Fruit fly (Drosophila melanogaster) Kc167 (cell line): ENCODE data around the gene ry.

Experiments
- Myc ChIP-seq: fragments of >200 bp; optimal IDR thresholded peaks from 2 replicates; lab custom pipeline; 2017; ENCODE audit warnings: missing external identifiers
- Sin3A ChIP-seq: fragments of >200 bp; optimal IDR thresholded peaks from 2 replicates; lab custom pipeline; 2018; ENCODE audit warnings: missing external identifiers
- h ChIP-seq: fragments of >200 bp; optimal IDR thresholded peaks from 3 replicates; lab custom pipeline; 2018; ENCODE audit warnings: missing external identifiers
- insv ChIP-seq: fragments of >200 bp; optimal IDR thresholded peaks from 3 replicates; lab custom pipeline; 2018; ENCODE audit warnings: missing external identifiers
- psq ChIP-seq: fragments of >200 bp; optimal IDR thresholded peaks from 2 replicates; lab custom pipeline; 2017; ENCODE audit warnings: missing external identifiers
- ttk ChIP-seq: sonication (Bioruptor generic); optimal IDR thresholded peaks from 2 replicates; lab custom pipeline; 2017; ENCODE audit warnings: missing external identifiers

Gene ry

DNA sequence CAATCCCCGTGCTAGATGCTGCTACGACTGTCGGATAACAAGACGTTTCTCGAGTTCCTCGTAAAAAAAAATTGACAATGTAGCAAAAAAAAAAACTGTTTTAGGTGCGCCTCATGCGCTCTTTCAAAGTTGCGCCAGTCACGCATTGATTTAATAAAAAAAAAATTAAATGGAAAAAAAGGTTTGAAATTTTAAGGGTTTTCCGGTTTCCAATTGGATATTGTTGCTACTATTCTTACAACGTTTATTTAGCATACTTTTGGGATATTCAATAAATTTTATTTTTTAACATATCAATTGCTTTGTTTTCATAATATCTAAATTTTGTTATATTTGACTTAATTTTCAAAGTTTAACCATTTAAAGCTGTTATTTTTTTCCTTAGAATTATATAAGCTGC, 24.2 kb downstream of the ry start:
- TF ChIP-seq ttk (no peak), h (lab: Kevin White, UChicago) (no peak), psq (lab: Kevin White, UChicago) (no peak), Sin3A (no peak), Myc (lab: Kevin White, UChicago) (no peak), insv (lab: Kevin White, UChicago) (no peak)

DNA sequence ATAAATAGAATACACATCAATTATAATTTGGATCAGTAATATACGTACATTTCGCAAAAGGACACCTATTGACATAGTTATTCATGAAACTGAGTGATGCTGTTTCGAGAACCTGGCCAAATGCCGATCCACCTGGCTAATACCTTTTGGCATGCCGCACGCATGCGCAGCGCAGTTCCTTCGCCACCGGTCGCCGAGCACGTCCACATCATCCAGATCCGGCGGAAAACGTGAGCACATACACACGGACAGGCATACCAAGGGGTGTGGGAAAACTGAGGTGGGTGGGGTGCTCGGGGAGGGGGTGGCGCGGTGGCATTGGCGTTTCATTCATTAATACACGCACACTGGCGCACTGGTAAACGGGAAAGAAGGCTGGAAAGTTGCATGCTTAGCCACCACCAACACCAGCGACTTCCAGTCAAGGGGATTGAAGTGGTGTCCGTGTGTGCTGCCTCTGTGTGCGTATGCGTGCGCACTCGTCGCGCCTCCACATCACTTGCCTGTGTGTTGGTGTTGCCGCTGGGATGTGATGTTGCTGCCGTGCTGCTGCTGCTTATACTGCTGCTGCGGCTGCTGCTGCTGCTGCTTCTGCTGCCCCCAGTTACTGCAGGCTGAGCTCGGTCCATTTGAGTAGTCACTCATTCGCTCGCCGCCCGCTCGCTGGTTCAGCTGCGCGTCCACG, 24.9 kb downstream of the ry start, which contains the start of gene sim:
Gene sim (plus strand): TSS at position 635 of the 685 bp plus-strand sequence.
- TF ChIP-seq Myc (lab: Kevin White, UChicago) (no peak), psq (lab: Kevin White, UChicago) (no peak)

DNA sequence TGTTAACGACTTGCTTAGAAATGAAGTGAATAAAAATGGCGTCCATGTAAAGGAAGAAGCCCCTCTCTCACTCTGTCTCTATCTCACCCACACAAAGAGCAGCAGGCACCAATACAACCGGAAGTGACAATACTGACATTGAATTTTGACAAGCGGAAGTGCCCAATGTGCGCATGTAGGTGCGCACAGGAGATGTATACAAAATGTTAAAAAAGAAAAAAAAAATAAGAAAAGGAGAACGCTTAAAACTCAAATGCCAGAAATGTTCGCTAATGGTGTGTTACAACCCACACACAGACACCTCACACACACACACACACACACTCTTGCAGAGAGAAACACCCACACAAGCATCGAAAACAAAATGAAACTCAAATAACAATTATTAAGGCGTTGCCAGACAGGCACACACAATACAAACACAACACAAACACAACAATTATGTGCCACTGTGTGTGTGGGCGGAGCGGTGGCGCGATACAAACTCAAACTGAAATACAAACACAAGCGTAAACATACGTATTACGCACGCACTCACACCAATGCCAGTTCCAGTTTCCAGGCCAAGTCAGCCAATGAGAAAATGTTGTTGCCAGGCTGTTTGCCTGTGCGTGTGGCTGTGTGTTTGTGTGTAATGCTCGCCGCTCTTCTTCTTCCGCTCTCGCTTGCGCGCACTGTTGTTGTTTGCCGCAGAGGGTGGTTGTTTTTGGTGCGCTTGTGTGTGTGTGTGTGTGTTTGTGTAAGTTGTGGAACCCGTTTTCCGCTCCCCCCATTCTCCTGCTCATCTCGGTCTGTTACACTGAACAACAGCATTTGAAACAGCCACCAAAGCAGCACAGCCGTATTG, 31.6 kb downstream of the ry start:
- TF ChIP-seq ttk (no peak), psq (lab: Kevin White, UChicago) (no peak), insv (lab: Kevin White, UChicago) (no peak), h (lab: Kevin White, UChicago) (no peak), Myc (lab: Kevin White, UChicago) (no peak), Sin3A (no peak)

DNA sequence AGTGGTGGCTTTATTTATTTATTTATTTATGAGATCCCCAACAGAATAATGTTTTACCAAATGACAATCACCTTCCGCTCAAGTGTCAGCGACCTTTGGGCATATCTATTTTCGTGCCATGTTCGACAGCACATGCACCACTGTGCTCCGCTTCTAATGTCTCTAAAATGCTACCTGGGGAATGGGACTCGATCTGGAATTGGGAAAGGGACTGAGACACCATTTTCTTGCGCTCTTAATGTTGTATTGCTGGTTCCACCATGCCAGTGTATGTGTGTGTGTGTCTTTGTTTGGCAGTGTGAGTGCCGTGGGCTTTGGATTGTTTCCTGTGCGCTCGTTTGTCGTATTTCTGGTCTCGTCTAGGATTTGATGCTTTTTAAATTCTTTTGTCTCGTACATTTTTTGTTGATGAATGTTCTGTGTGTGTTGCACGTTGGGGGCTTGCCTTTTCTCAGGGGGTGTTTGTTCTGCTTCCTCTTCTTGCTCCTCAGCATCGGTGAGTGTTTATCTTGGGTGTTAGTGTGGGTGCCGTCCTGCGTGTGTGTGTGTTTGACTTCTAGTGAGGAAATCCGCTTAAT, 32.9 kb downstream of the ry start:
- TF ChIP-seq ttk = no peak
- TF ChIP-seq Myc (lab: Kevin White, UChicago) = no peak
- TF ChIP-seq Sin3A = no peak
- TF ChIP-seq insv (lab: Kevin White, UChicago) = no peak
- TF ChIP-seq h (lab: Kevin White, UChicago) = no peak
- no peak for TF ChIP-seq psq (lab: Kevin White, UChicago)

DNA sequence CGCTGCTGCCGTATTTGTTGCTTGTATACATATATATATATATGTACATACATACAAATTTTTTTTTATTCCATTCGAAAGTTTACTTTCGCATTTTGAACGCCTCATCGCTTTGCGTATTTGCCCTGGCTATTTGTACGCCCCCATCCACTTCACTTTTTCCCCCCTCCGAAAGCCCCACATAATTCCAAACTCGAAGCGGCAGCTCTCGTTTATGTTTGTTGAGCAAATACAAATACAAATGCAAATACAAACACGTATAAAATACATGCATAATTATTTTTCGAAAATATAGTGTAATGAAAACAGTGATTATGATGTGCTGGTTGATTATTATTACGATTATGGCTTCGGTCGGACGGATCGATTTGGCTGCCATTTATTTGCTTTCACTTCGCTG, 35.7 kb downstream of the ry start:
- no peak for TF ChIP-seq Myc (lab: Kevin White, UChicago)

DNA sequence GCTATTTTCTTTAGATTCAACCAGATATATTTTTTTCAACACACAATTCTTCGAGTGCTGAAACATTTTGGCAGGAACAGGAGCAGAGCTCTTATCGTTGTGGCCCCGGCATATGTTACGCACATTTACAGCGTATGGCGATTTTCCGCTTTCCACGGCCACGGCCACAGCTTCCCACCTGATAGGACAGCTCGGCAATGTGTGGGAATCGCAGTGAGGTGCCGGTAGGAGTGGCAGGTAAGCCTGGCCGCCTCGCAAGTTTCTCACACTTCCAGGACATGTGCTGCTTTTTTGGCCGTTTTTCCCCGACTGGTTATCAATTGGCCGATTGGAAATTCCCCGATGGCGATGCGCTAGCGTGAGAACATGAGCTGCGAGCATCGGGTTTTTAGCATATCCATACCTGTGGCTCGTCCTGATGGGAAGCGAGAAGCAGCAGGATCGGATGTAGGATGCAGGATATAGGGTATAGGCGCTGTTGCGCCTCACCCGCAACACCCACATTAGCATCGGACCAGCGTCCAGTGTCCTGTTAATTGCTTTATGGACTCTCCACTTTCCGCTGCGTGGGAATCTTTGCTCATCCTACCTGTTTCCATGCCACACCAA, 37.8 kb downstream of the ry start:
- no peak for TF ChIP-seq Sin3A
- no peak for TF ChIP-seq insv (lab: Kevin White, UChicago)
- no peak for TF ChIP-seq ttk
- no peak for TF ChIP-seq Myc (lab: Kevin White, UChicago)
- TF ChIP-seq h (lab: Kevin White, UChicago) = no peak
- TF ChIP-seq psq (lab: Kevin White, UChicago) = no peak

DNA sequence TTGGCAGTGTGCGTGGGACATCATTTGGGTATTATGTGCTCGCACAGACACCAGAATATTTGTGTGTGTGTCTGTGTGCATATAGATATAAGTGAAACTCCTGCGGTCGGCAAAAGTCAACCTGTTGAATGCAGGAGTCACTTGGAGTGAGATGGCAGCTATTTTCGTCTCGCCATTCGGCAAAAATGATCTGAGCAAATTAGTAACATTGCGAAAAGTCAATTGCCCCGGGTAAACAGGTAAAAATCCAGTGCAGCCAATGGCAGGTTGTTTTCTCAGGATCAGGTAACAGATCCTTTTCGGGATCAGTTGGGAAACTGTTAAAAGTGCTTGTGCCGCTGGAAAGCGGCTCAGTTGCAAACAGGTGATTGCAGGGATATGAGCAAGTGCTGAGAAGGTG, 39.7 kb downstream of the ry start:
- no peak for TF ChIP-seq Sin3A
- TF ChIP-seq insv (lab: Kevin White, UChicago) = no peak
- no peak for TF ChIP-seq h (lab: Kevin White, UChicago)
- no peak for TF ChIP-seq ttk
- TF ChIP-seq psq (lab: Kevin White, UChicago) = no peak
- no peak for TF ChIP-seq Myc (lab: Kevin White, UChicago)

DNA sequence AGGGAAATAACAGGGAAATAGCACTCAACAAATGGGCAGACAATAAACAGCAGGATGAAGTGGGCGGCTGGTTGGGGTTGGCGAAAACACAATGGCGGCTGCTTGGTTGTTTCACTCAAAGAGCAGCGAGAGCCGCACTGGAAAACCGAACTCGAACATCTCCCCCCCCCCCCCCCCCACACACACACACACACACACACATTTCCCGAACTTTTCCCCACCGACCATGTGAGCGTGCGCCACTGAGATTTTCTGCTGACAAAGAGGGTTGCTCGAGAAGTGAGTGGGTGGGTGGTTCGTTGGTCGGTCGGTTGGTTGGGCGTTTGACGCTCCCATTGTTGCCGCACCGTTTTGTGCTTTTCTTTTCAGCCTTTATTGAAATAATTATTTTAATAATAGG, 40.8 kb downstream of the ry start:
- no peak for TF ChIP-seq insv (lab: Kevin White, UChicago)
- TF ChIP-seq psq (lab: Kevin White, UChicago) = no peak
- TF ChIP-seq h (lab: Kevin White, UChicago) = no peak
- TF ChIP-seq ttk = no peak
- TF ChIP-seq Sin3A = no peak
- TF ChIP-seq Myc (lab: Kevin White, UChicago) = no peak

DNA sequence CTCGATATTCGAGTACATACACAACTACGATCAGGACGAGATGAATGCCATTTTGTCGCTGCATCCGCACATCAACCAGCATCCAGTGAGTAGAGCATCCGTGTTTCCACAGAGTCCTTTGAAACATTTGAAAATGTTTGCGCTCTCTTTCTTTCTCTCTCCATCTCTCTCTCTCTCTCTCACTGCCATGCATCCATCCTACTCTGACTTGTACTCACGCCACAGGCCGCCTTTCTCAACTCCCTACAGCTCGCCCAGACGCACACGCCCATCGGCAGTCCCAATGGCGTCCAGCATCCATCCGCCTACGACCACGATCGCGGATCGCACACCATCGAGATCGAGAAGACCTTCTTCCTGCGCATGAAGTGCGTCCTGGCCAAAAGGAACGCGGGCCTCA, 42.3 kb downstream of the ry start:
- TF ChIP-seq h (lab: Kevin White, UChicago) (no peak), Sin3A (no peak), insv (lab: Kevin White, UChicago) (no peak), psq (lab: Kevin White, UChicago) (no peak), Myc (lab: Kevin White, UChicago) (no peak), ttk (no peak)

DNA sequence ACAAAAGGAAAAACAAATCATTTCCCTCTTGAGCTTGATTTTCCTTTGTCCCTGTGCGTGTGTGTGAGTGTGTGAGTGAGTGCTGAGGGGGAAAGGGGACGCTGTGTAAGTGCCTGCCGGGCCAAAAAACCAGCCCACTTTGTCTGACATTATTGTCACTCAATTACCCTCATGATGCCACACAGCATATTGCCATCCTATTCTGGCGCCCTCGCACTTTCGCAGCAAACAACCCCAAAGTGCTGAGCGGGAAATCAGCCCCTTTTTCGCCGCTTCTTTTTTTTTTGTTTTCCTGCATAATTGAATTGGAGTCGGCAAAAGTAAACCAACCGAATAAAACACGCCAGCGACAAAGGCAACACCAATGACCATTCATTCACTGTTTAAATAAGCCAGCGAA, 43.4 kb downstream of the ry start:
- TF ChIP-seq insv (lab: Kevin White, UChicago) (no peak), h (lab: Kevin White, UChicago) (no peak), Myc (lab: Kevin White, UChicago) (no peak), Sin3A (no peak), psq (lab: Kevin White, UChicago) (no peak), ttk (no peak)

DNA sequence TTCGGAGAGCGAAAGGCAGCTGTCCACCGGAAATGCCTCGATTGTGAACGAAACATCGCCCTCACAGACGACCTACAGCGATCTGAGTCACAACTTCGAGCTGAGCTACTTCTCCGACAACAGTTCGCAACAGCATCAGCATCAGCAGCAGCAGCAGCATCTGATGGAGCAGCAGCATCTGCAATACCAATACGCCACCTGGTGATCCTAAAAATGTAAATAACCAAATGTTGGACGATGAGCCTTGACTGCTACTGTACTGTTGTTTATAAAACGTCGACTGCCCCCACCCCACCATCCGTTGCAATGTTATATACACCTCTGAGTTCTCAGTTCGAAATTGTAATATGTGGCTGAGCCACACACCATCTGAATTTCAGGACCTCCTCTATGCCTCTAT, 44.9 kb downstream of the ry start:
- TF ChIP-seq Myc (lab: Kevin White, UChicago) = no peak
- TF ChIP-seq psq (lab: Kevin White, UChicago) = no peak
- TF ChIP-seq ttk = no peak
- TF ChIP-seq Sin3A = no peak
- TF ChIP-seq h (lab: Kevin White, UChicago) = no peak
- TF ChIP-seq insv (lab: Kevin White, UChicago) = no peak

DNA sequence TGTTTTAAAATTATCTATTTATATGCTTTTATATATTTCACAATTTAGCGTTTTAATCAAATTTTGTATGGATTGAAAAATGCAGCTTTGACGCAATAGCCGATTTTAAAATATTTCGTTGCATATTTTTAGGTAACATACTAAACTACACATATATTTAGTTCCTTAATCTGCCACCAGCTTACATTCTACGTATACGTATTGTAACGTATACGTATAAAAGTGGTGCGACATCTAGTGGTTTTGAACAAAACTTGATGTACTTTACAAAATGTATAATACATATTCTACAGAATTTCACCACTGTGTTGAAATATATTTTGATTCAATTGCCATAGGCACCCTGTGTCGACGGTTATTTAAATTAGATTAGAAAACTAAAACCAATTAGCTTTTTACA, 45.9 kb downstream of the ry start:
- TF ChIP-seq insv (lab: Kevin White, UChicago) (no peak), Sin3A (no peak), ttk (no peak), psq (lab: Kevin White, UChicago) (no peak), h (lab: Kevin White, UChicago) (no peak), Myc (lab: Kevin White, UChicago) (no peak)
